Fruit fly (Drosophila melanogaster): Measurements from ENCODE around the gene Coq4.

Coq4 gene

dm6 chr3L:17421319-17421718, 12.1 kb downstream of the Coq4 start, which contains the start of gene blot (continued):
- no peak for TF ChIP-seq gsb-n (tag; optimal IDR thresholded peaks at IDR 0.05)
- TF ChIP-seq Aef1 (GFP tag; IDR thresholded peaks at IDR 0.05): no peak
- no peak for TF ChIP-seq CG10366 (GFP tag; IDR thresholded peaks at IDR 0.05)
- no peak for TF ChIP-seq fu2 (GFP tag; optimal IDR thresholded peaks at IDR 0.05)
- TF ChIP-seq B-H2 (GFP tag; optimal IDR thresholded peaks at IDR 0.05): peak; percentile 12
- no peak for TF ChIP-seq wor (GFP tag; IDR thresholded peaks at IDR 0.05)
- no peak for TF ChIP-seq Sry-δ (GFP tag; optimal IDR thresholded peaks at IDR 0.05)
- TF ChIP-seq phol (tag; optimal IDR thresholded peaks at IDR 0.05): no peak
- TF ChIP-seq CG7786 (GFP tag; optimal IDR thresholded peaks at IDR 0.05): no peak
- TF ChIP-seq Lhr (GFP tag; optimal IDR thresholded peaks at IDR 0.05): no peak
- no peak for TF ChIP-seq CG12236 (GFP tag; optimal IDR thresholded peaks at IDR 0.05)

- TF ChIP-seq bsh (GFP tag; optimal IDR thresholded peaks at IDR 0.05) (peak in 1 of 2 experiments; percentile 42), Med (GFP tag) (peak; percentile 55), CG6765 (GFP tag; optimal IDR thresholded peaks at IDR 0.05) (no peak), Oaz (GFP tag; IDR thresholded peaks at IDR 0.05) (no peak), ro (GFP tag; IDR thresholded peaks at IDR 0.05) (no peak), grau (tag; optimal IDR thresholded peaks at IDR 0.05) (peak; percentile 64), sens (GFP tag) (peak; percentile 47), CG1233 (GFP tag; optimal IDR thresholded peaks at IDR 0.05) (no peak), nom (GFP tag; optimal IDR thresholded peaks at IDR 0.05) (peak; percentile 1), klu (GFP tag; IDR thresholded peaks at IDR 0.05) (no peak), corto (GFP tag; optimal IDR thresholded peaks at IDR 0.05) (peak; percentile 0), crol (GFP tag; IDR thresholded peaks at IDR 0.05) (peak; percentile 12; the same call in 1 of the 2 replicates), NC2α (GFP tag; optimal IDR thresholded peaks at IDR 0.05) (no peak)
Measured at dm6 chr3L:17420610-17421194, 12.7 kb downstream of the Coq4 start.

dm6 chr3L:17419103-17419741, 14.2 kb downstream of the Coq4 start:
- TF ChIP-seq tll (GFP tag; optimal IDR thresholded peaks at IDR 0.05) (peak in 1 of 2 experiments; percentile 61), CG2678 (tag; optimal IDR thresholded peaks at IDR 0.05) (peak; percentile 9), CG6813 (GFP tag; optimal IDR thresholded peaks at IDR 0.05) (peak; percentile 41), CG14014 (GFP tag; IDR thresholded peaks at IDR 0.05) (peak; percentile 9; the same call in 1 of the 2 replicates), zen (tag; optimal IDR thresholded peaks at IDR 0.05) (peak; percentile 46), CG4617 (GFP tag; optimal IDR thresholded peaks at IDR 0.05; ENCODE audit: borderline replicate concordance) (no peak), fd102C (GFP tag; optimal IDR thresholded peaks at IDR 0.05) (peak; percentile 43), H15 (GFP tag; IDR thresholded peaks at IDR 0.05) (no peak), Hmr (GFP tag; optimal IDR thresholded peaks at IDR 0.05) (peak; percentile 9), Hr78 (GFP tag; optimal IDR thresholded peaks at IDR 0.05) (no peak), cad (GFP tag; optimal IDR thresholded peaks at IDR 0.05) (no peak), CG1647 (GFP tag; optimal IDR thresholded peaks at IDR 0.05) (no peak), ac (GFP tag; optimal IDR thresholded peaks at IDR 0.05) (peak; percentile 58), CG7271 (tag; optimal IDR thresholded peaks at IDR 0.05) (peak; percentile 56), h (optimal IDR thresholded peaks at IDR 0.05) (no peak), Drgx (GFP tag; IDR thresholded peaks at IDR 0.05) (0 out of 2 replicates have a peak, but pooled peaks have one; percentile 32), Dbx (GFP tag; IDR thresholded peaks at IDR 0.05) (peak; percentile 15; the same call in 1 of the 3 replicates), Spps (tag; optimal IDR thresholded peaks at IDR 0.05) (no peak), peb (GFP tag; IDR thresholded peaks at IDR 0.05) (no peak), Lhr (GFP tag; optimal IDR thresholded peaks at IDR 0.05) (no peak), CG2889 (GFP tag; IDR thresholded peaks at IDR 0.05) (no peak), lab (GFP tag; optimal IDR thresholded peaks at IDR 0.05) (peak; percentile 1), ase (GFP tag; IDR thresholded peaks at IDR 0.05) (no peak), Doc2 (GFP tag; IDR thresholded peaks at IDR 0.05) (no peak), Pdp1 (GFP tag; optimal IDR thresholded peaks at IDR 0.05) (peak in 1 of 2 experiments; percentile 6)
